Worm (Caenorhabditis elegans) whole organism, L4 larva: ENCODE data around the gene F40G9.8.

Experiments
- ZK337.2 ChIP-seq: fragments of 200-800 bp; sonication (Bioruptor generic); IDR thresholded peaks from 2 replicates; pipeline ENCODE4 v1.3.6; 2022; ENCODE audit warnings: missing genetic modification reagents, missing genetic modification characterization, missing compliant biosample characterization
- dve-1 ChIP-seq: sonication (generic microtip); optimal IDR thresholded peaks from 2 replicates; lab custom pipeline; 2017; ENCODE audit warnings: antibody characterized with exemption, mild to moderate bottlenecking, missing genetic modification characterization, missing compliant biosample characterization; ENCODE audit not compliant: insufficient read depth
- egl-27 ChIP-seq: sonication (generic microtip); optimal IDR thresholded peaks from 3 replicates; lab custom pipeline; 2017; ENCODE audit warnings: missing biosample characterization, missing genetic modification reagents, missing genetic modification characterization
- mdl-1 ChIP-seq, 2 experiments: fragments of 150-350 bp in 1 of 2; sonication (generic microtip) in 1 of 2; optimal IDR thresholded peaks; 2 replicates each; lab custom pipeline; 2014 to 2017; ENCODE audit warnings: missing biosample characterization in 2 of 2, missing genetic modification characterization in 2 of 2
- nhr-25 ChIP-seq: sonication (generic microtip); optimal IDR thresholded peaks from 2 replicates; lab custom pipeline; 2017; ENCODE audit warnings: missing genetic modification characterization, mild to moderate bottlenecking, missing compliant biosample characterization, antibody characterized with exemption, moderate library complexity, borderline replicate concordance; ENCODE audit not compliant: insufficient read depth
- nhr-76 ChIP-seq: fragments of 150-350 bp; optimal IDR thresholded peaks from 2 replicates; lab custom pipeline; 2014; ENCODE audit warnings: missing biosample characterization, missing genetic modification characterization
- unc-130 ChIP-seq: sonication (generic microtip); optimal IDR thresholded peaks from 2 replicates; lab custom pipeline; 2016; ENCODE audit warnings: missing genetic modification reagents, missing genetic modification characterization, missing compliant biosample characterization
- ztf-11 ChIP-seq: fragments of 150-350 bp; optimal IDR thresholded peaks from 2 replicates; lab custom pipeline; 2014; ENCODE audit warnings: missing biosample characterization, missing genetic modification characterization

DNA sequence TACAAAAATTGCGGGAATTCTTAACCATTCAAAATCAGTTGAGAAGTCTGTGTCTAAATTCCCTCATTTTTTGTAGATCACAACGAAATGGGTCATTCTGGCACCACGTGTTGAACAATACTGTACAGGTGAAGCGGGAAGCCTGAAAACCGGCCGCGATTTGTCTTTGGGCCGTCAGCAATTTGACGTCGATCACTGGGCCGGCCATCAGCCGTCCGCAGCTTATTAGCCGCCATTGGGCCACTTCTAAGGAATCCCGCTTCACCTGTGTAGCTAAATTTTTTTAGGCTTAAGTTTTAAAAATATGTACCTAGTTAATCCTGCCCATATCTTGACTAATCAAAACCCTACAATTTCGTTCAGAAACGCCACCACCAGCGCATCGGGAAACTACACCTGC lies 5.0 kb downstream of the F40G9.8 start:
- no peak for TF ChIP-seq nhr-76
- TF ChIP-seq ztf-11 (tag; lab: Kevin White, UChicago): no peak
- no peak for TF ChIP-seq unc-130 (GFP tag; lab: Kevin White, UChicago)
- TF ChIP-seq ZK337.2 (GFP tag; lab: Robert Waterston, UW): no peak
- TF ChIP-seq dve-1 (tag; lab: Kevin White, UChicago): no peak
- no peak for TF ChIP-seq egl-27 (tag; lab: Kevin White, UChicago)
- TF ChIP-seq mdl-1 (tag; optimal IDR thresholded peaks at IDR 0.05; lab: Kevin White, UChicago): no peak
- no peak for TF ChIP-seq nhr-25
